Worm (Caenorhabditis elegans) whole organism, early embryonic: Measurements from ENCODE around the gene H01M10.1.

Source experiments
- B0310.2 ChIP-seq: sonication (generic microtip); optimal IDR thresholded peaks from 2 replicates; lab custom pipeline; 2016; ENCODE audit warnings: mild to moderate bottlenecking, missing genetic modification characterization, missing compliant biosample characterization
- F13C5.2 ChIP-seq: sonication (generic microtip); optimal IDR thresholded peaks from 2 replicates; lab custom pipeline; 2017; ENCODE audit warnings: mild to moderate bottlenecking, missing genetic modification characterization, inconsistent platforms, missing compliant biosample characterization
- aly-1 ChIP-seq: sonication (generic microtip); optimal IDR thresholded peaks from 2 replicates; lab custom pipeline; 2016; ENCODE audit warnings: missing genetic modification characterization, missing compliant biosample characterization
- ama-1 ChIP-seq: fragments of 150-350 bp; optimal IDR thresholded peaks from 2 replicates; lab custom pipeline; 2014
- ceh-13 ChIP-seq: fragments of 200-800 bp; sonication (Bioruptor generic); optimal IDR thresholded peaks from 2 replicates; lab custom pipeline; 2018; ENCODE audit warnings: mild to moderate bottlenecking, missing genetic modification characterization, missing compliant biosample characterization
- ceh-36 ChIP-seq: sonication (generic microtip); optimal IDR thresholded peaks from 2 replicates; lab custom pipeline; 2016; ENCODE audit warnings: missing genetic modification characterization, inconsistent platforms, missing compliant biosample characterization
- ets-7 ChIP-seq: sonication (generic microtip); optimal IDR thresholded peaks from 2 replicates; lab custom pipeline; 2016; ENCODE audit warnings: missing genotype, missing genetic modification characterization, missing compliant biosample characterization
- flt-1 ChIP-seq: fragments of 200-800 bp; sonication (Bioruptor generic); IDR thresholded peaks from 2 replicates; pipeline ENCODE4 v1.3.6; 2022; ENCODE audit warnings: missing genetic modification characterization, missing compliant biosample characterization
- hmbx-1 ChIP-seq: sonication (generic microtip); optimal IDR thresholded peaks from 2 replicates; lab custom pipeline; 2016; ENCODE audit warnings: mild to moderate bottlenecking, missing genetic modification characterization, missing compliant biosample characterization
- hmg-4 ChIP-seq: fragments of 200-800 bp; sonication (Bioruptor generic); optimal IDR thresholded peaks from 2 replicates; lab custom pipeline; 2018; ENCODE audit warnings: mild to moderate bottlenecking, missing genetic modification characterization, missing compliant biosample characterization
- hnd-1 ChIP-seq: sonication (generic microtip); optimal IDR thresholded peaks from 2 replicates; lab custom pipeline; 2016; ENCODE audit warnings: missing genetic modification characterization, missing compliant biosample characterization
- pes-1 ChIP-seq: fragments of 200-800 bp; sonication (Bioruptor generic); IDR thresholded peaks from 2 replicates; pipeline ENCODE4 v1.3.6; 2022; ENCODE audit warnings: missing genetic modification reagents, missing genetic modification characterization, missing compliant biosample characterization
- scrt-1 ChIP-seq: fragments of 200-800 bp; sonication (Bioruptor generic); IDR thresholded peaks from 2 replicates; pipeline ENCODE4 v1.3.6; 2022; ENCODE audit warnings: missing genetic modification characterization, missing compliant biosample characterization
- sea-1 ChIP-seq: fragments of 200-800 bp; sonication (Bioruptor generic); conservative IDR thresholded peaks from 2 replicates; pipeline ENCODE4 v1.3.6; 2022; ENCODE audit warnings: missing genetic modification characterization, missing compliant biosample characterization
- tbx-11 ChIP-seq: fragments of 200-800 bp; sonication (Bioruptor generic); IDR thresholded peaks from 2 replicates; pipeline ENCODE4 v1.3.6; 2022; ENCODE audit warnings: missing genetic modification characterization, missing compliant biosample characterization
- tbx-37 ChIP-seq: fragments of 200-800 bp; sonication (Bioruptor generic); conservative IDR thresholded peaks from 2 replicates; pipeline ENCODE4 v1.3.6; 2022; ENCODE audit warnings: missing genetic modification reagents, missing genetic modification characterization, missing compliant biosample characterization
- tra-4 ChIP-seq: sonication (generic microtip); optimal IDR thresholded peaks from 2 replicates; lab custom pipeline; 2017; ENCODE audit warnings: missing genetic modification characterization, missing compliant biosample characterization

H01M10.1 gene

DNA sequence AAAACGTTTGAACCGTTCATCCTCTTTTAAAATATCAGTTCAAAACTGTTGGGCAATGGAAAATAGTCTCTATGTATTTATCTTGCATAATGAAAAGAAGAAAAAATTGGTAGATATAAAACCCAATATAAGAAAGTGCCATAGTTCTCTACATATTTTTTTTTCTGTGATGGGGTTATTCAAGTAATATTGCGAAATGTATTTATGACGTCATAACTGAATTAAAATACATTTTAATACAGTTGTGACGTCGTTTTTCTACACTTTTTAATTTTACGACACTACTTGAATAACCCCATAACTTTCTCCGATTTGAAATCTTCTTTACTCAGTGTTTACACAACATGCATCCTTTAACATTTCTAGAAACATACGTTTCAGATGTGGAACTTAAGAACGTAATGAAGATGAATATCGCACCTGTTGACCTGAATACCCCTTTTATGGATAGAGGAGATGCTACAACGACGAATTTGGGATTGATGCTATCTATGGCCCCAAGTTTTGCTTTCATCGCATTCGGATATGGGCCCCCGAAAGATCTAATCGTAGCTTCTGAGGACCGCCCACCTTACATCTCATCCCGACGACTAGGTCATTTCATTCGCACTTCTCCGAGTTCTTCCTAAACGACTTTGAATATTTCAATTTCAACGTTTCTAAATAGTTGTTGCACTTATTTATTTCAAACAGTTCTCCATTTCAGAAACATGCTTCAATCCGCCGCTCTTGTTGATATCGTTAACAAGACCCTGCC, 27.3 kb upstream of the H01M10.1 start, which contains the start of gene T03G6.1:
TSS of gene T03G6.1 (plus strand) at position 707 of the 757 bp plus-strand sequence.
- TF ChIP-seq hmbx-1 (tag; lab: Kevin White, UChicago), result no peak
- TF ChIP-seq flt-1, result no peak
- no peak for TF ChIP-seq hnd-1 (tag; lab: Kevin White, UChicago)
- no peak for TF ChIP-seq ceh-13
- no peak for TF ChIP-seq pes-1 (GFP tag; lab: Robert Waterston, UW)
- no peak for TF ChIP-seq ama-1 (lab: Kevin White, UChicago)
- no peak for TF ChIP-seq F13C5.2 (tag; lab: Kevin White, UChicago)
- TF ChIP-seq ets-7, result no peak
- no peak for TF ChIP-seq sea-1
- TF ChIP-seq aly-1 (tag; lab: Kevin White, UChicago), result no peak
- no peak for TF ChIP-seq tbx-11 (GFP tag; lab: Robert Waterston, UW)
- TF ChIP-seq B0310.2 (tag; lab: Kevin White, UChicago), result no peak
- no peak for TF ChIP-seq ceh-36 (tag; lab: Kevin White, UChicago)

ce11 chrX:2604358-2605016, 24.1 kb upstream of the H01M10.1 start:
- TF ChIP-seq B0310.2 (tag; lab: Kevin White, UChicago), result no peak
- no peak for TF ChIP-seq ets-7

ce11 chrX:2601025-2601705, 20.8 kb upstream of the H01M10.1 start:
- TF ChIP-seq flt-1, result no peak
- TF ChIP-seq ama-1 (lab: Kevin White, UChicago), result no peak
- TF ChIP-seq hnd-1 (tag; lab: Kevin White, UChicago), result no peak
- TF ChIP-seq pes-1 (GFP tag; lab: Robert Waterston, UW), result no peak
- TF ChIP-seq tbx-37 (GFP tag; lab: Robert Waterston, UW), result no peak
- TF ChIP-seq sea-1, result no peak
- no peak for TF ChIP-seq hmg-4 (GFP tag; lab: Kevin White, UChicago)
- TF ChIP-seq ceh-13, result no peak
- TF ChIP-seq F13C5.2 (tag; lab: Kevin White, UChicago), result no peak
- no peak for TF ChIP-seq ets-7
- no peak for TF ChIP-seq tra-4
- no peak for TF ChIP-seq ceh-36 (tag; lab: Kevin White, UChicago)
- TF ChIP-seq hmbx-1 (tag; lab: Kevin White, UChicago), result no peak
- TF ChIP-seq B0310.2 (tag; lab: Kevin White, UChicago), result no peak
- no peak for TF ChIP-seq aly-1 (tag; lab: Kevin White, UChicago)
- no peak for TF ChIP-seq tbx-11 (GFP tag; lab: Robert Waterston, UW)
- TF ChIP-seq scrt-1 (GFP tag; lab: Robert Waterston, UW), result no peak

ce11 chrX:2598833-2599279, 18.5 kb upstream of the H01M10.1 start:
- TF ChIP-seq pes-1 (GFP tag; lab: Robert Waterston, UW) (no peak), ceh-36 (tag; lab: Kevin White, UChicago) (no peak), hmg-4 (GFP tag; lab: Kevin White, UChicago) (peak; percentile 52), F13C5.2 (tag; lab: Kevin White, UChicago) (peak; percentile 45), B0310.2 (tag; lab: Kevin White, UChicago) (no peak), ceh-13 (no peak), hnd-1 (tag; lab: Kevin White, UChicago) (no peak), scrt-1 (GFP tag; lab: Robert Waterston, UW) (0 out of 2 replicates have a peak, but pooled peaks have one; percentile 15), tra-4 (no peak), ets-7 (no peak)

DNA sequence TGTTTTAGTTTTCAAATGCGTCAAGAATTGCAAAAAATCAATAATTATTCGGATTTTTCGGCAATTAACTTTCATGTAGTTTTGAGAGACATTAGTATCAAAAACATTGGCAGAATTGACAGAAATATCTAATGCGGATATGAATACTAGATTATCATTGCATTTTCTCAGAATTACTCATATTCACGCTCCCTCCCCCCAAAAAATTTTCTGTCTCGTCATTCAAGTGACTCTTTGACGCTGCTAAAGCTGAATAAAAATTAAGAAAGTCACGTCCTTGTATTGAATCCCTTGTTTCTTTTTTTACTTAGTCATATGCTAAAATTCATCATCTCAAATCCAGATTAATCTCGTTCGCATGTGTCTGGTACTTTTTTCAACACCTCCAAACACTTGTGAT, 16.2 kb upstream of the H01M10.1 start:
- TF ChIP-seq aly-1 (tag; lab: Kevin White, UChicago) (no peak), tbx-11 (GFP tag; lab: Robert Waterston, UW) (no peak), scrt-1 (GFP tag; lab: Robert Waterston, UW) (no peak), ceh-36 (tag; lab: Kevin White, UChicago) (no peak), tbx-37 (GFP tag; lab: Robert Waterston, UW) (no peak), tra-4 (no peak), hmbx-1 (tag; lab: Kevin White, UChicago) (no peak), B0310.2 (tag; lab: Kevin White, UChicago) (no peak), ama-1 (lab: Kevin White, UChicago) (no peak), F13C5.2 (tag; lab: Kevin White, UChicago) (no peak), flt-1 (no peak), pes-1 (GFP tag; lab: Robert Waterston, UW) (no peak), ets-7 (no peak), hmg-4 (GFP tag; lab: Kevin White, UChicago) (no peak), sea-1 (no peak), hnd-1 (tag; lab: Kevin White, UChicago) (no peak), ceh-13 (no peak)

DNA sequence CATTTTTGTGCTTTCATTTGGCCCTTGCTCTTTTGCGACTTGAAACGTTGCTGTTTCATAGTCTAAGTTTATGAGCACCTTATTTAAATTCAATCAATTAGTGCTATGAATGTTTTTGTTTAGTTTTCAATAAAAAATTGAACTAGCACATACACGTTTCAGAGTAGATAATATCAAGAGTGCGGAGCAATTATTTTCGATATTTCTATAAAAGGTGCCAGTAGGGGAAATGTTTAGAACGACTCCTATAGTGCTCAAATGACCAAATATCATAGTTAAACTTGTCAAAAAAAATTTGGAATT, 15.3 kb upstream of the H01M10.1 start:
- TF ChIP-seq F13C5.2 (tag; lab: Kevin White, UChicago) (no peak), pes-1 (GFP tag; lab: Robert Waterston, UW) (no peak), hmg-4 (GFP tag; lab: Kevin White, UChicago) (no peak), tbx-37 (GFP tag; lab: Robert Waterston, UW) (no peak), ets-7 (no peak), scrt-1 (GFP tag; lab: Robert Waterston, UW) (no peak), sea-1 (no peak), ama-1 (lab: Kevin White, UChicago) (no peak), aly-1 (tag; lab: Kevin White, UChicago) (no peak), ceh-13 (no peak), tbx-11 (GFP tag; lab: Robert Waterston, UW) (no peak), hnd-1 (tag; lab: Kevin White, UChicago) (no peak), ceh-36 (tag; lab: Kevin White, UChicago) (no peak), tra-4 (no peak), hmbx-1 (tag; lab: Kevin White, UChicago) (no peak), flt-1 (no peak), B0310.2 (tag; lab: Kevin White, UChicago) (no peak)
